Fruit fly (Drosophila melanogaster): ENCODE data around the gene Mst87F.

dm6 chr3R:13827953-13828922 is at the start of gene Mst87F:
- TF ChIP-seq CG9932 (GFP tag; IDR thresholded peaks at IDR 0.05) (no peak), row (GFP tag; IDR thresholded peaks at IDR 0.05) (no peak), B-H2 (GFP tag; optimal IDR thresholded peaks at IDR 0.05) (no peak), tll (GFP tag; optimal IDR thresholded peaks at IDR 0.05) (no peak), CTCF (GFP tag; optimal IDR thresholded peaks at IDR 0.05) (no peak), CG4730 (GFP tag; IDR thresholded peaks at IDR 0.05) (no peak), inv (GFP tag; IDR thresholded peaks at IDR 0.05; ENCODE audit: partially characterized antibody) (no peak), crp (GFP tag; optimal IDR thresholded peaks at IDR 0.05) (no peak)
